Fruit fly (Drosophila melanogaster) S2 (cell line): ENCODE data around the gene pHCl-1.

Experiments
- CG8478 ChIP-seq: fragments of >200 bp; optimal IDR thresholded peaks from 2 replicates; lab custom pipeline; 2018
- CTCF ChIP-seq, 2 experiments: fragments of >200 bp; optimal IDR thresholded peaks; 2 replicates each; lab custom pipeline; 2018

dm6 chr3L:15898952-15899351 is at the start of gene pHCl-1:
- TF ChIP-seq CTCF (optimal IDR thresholded peaks at IDR 0.05; lab: Kevin White, UChicago) = no peak
- no peak for TF ChIP-seq CG8478 (lab: Kevin White, UChicago)
